Fruit fly (Drosophila melanogaster): ENCODE data around the gene CG9386.

CG9386 gene

dm6 chr3R:9583122-9583521 is 27.9 kb upstream of the CG9386 start, which contains the start of gene CG33654:
Gene CG33654 (minus strand): TSS chr3R:9583222.
- TF ChIP-seq Myc (optimal IDR thresholded peaks at IDR 0.05) (no peak), psq (GFP tag; optimal IDR thresholded peaks at IDR 0.05) (no peak), Hr78 (GFP tag; optimal IDR thresholded peaks at IDR 0.05) (no peak), CrebA (GFP tag; optimal IDR thresholded peaks at IDR 0.05; ENCODE audit: borderline replicate concordance) (no peak), jim (GFP tag; optimal IDR thresholded peaks at IDR 0.05) (no peak), sv (GFP tag; optimal IDR thresholded peaks at IDR 0.05) (no peak), CG9705 (GFP tag; optimal IDR thresholded peaks at IDR 0.05) (no peak), OdsH (GFP tag; optimal IDR thresholded peaks at IDR 0.05) (no peak), N (GFP tag; optimal IDR thresholded peaks at IDR 0.05) (no peak), Hnf4 (GFP tag; optimal IDR thresholded peaks at IDR 0.05) (no peak), dl (GFP tag; optimal IDR thresholded peaks at IDR 0.05; ENCODE audit: insufficient read depth in 1 of 2, partially characterized antibody in 2 of 2) (no peak), tai (GFP tag; optimal IDR thresholded peaks at IDR 0.05) (no peak), fru (GFP tag; optimal IDR thresholded peaks at IDR 0.05) (no peak), brk (GFP tag; optimal IDR thresholded peaks at IDR 0.05) (no peak), Rel (GFP tag; optimal IDR thresholded peaks at IDR 0.05) (no peak), Rel (tag; optimal IDR thresholded peaks at IDR 0.05) (no peak), dmrt93B (GFP tag; optimal IDR thresholded peaks at IDR 0.05) (no peak), br (GFP tag; optimal IDR thresholded peaks at IDR 0.05) (no peak)

- TF ChIP-seq usp (GFP tag; optimal IDR thresholded peaks at IDR 0.05) (no peak), psq (GFP tag; optimal IDR thresholded peaks at IDR 0.05) (no peak), Hnf4 (GFP tag; optimal IDR thresholded peaks at IDR 0.05) (no peak), sv (GFP tag; optimal IDR thresholded peaks at IDR 0.05) (no peak), fru (GFP tag; optimal IDR thresholded peaks at IDR 0.05) (no peak), Hr78 (GFP tag; optimal IDR thresholded peaks at IDR 0.05) (no peak)
Observed at dm6 chr3R:9581973-9582372, 26.8 kb upstream of the CG9386 start.

- TF ChIP-seq Rel (GFP tag; optimal IDR thresholded peaks at IDR 0.05) (no peak), Rel (tag; optimal IDR thresholded peaks at IDR 0.05) (peak; percentile 41), HLH106 (tag; optimal IDR thresholded peaks at IDR 0.05) (peak; percentile 19), foxo (GFP tag; optimal IDR thresholded peaks at IDR 0.05) (peak in 1 of 2 experiments; percentile 12), h (GFP tag; optimal IDR thresholded peaks at IDR 0.05) (peak; percentile 15), OdsH (GFP tag; optimal IDR thresholded peaks at IDR 0.05) (no peak)
Observed at dm6 chr3R:9581089-9581520, 25.9 kb upstream of the CG9386 start, which contains the start of gene CG8301. Gene CG8301 (plus strand): TSS chr3R:9581306.

- TF ChIP-seq fru (GFP tag; optimal IDR thresholded peaks at IDR 0.05) (peak; percentile 91), tai (GFP tag; optimal IDR thresholded peaks at IDR 0.05) (no peak), OdsH (GFP tag; optimal IDR thresholded peaks at IDR 0.05) (peak; percentile 82), sage (GFP tag; optimal IDR thresholded peaks at IDR 0.05) (peak; percentile 65), Abd-B (GFP tag; optimal IDR thresholded peaks at IDR 0.05) (no peak), GATAd (GFP tag; optimal IDR thresholded peaks at IDR 0.05) (peak; percentile 33), HLH106 (tag; optimal IDR thresholded peaks at IDR 0.05) (peak; percentile 90), usp (GFP tag; optimal IDR thresholded peaks at IDR 0.05) (no peak), rgr (GFP tag; optimal IDR thresholded peaks at IDR 0.05) (peak; percentile 94), Dif (GFP tag; optimal IDR thresholded peaks at IDR 0.05; ENCODE audit: partially characterized antibody) (no peak), CrebA (GFP tag; optimal IDR thresholded peaks at IDR 0.05; ENCODE audit: borderline replicate concordance) (no peak), dl (GFP tag; optimal IDR thresholded peaks at IDR 0.05; ENCODE audit: insufficient read depth in 1 of 2, partially characterized antibody in 2 of 2) (no peak), pan (optimal IDR thresholded peaks at IDR 0.05) (no peak), foxo (GFP tag; optimal IDR thresholded peaks at IDR 0.05) (peak; percentile 58 to 92), dsf (GFP tag; optimal IDR thresholded peaks at IDR 0.05; ENCODE audit: borderline replicate concordance) (peak; percentile 82), CG9705 (GFP tag; optimal IDR thresholded peaks at IDR 0.05) (peak; percentile 95), Vsx2 (GFP tag; optimal IDR thresholded peaks at IDR 0.05; ENCODE audit: partially characterized antibody) (no peak), Hr78 (GFP tag; optimal IDR thresholded peaks at IDR 0.05) (no peak), Rel (GFP tag; optimal IDR thresholded peaks at IDR 0.05) (no peak), Rel (tag; optimal IDR thresholded peaks at IDR 0.05) (peak; percentile 90), sv (GFP tag; optimal IDR thresholded peaks at IDR 0.05) (peak; percentile 91), Hr83 (GFP tag; optimal IDR thresholded peaks at IDR 0.05; ENCODE audit: poor library complexity, severe bottlenecking) (peak; percentile 83), brk (GFP tag; optimal IDR thresholded peaks at IDR 0.05) (no peak), br (GFP tag; optimal IDR thresholded peaks at IDR 0.05) (peak; percentile 91), Sp1 (GFP tag; optimal IDR thresholded peaks at IDR 0.05) (peak; percentile 91), lola (GFP tag; optimal IDR thresholded peaks at IDR 0.05) (no peak), ey (GFP tag; optimal IDR thresholded peaks at IDR 0.05) (peak; percentile 86), woc (GFP tag; optimal IDR thresholded peaks at IDR 0.05) (peak; percentile 93), dmrt93B (GFP tag; optimal IDR thresholded peaks at IDR 0.05) (peak; percentile 96), Mio (GFP tag; optimal IDR thresholded peaks at IDR 0.05) (peak; percentile 79), Jra (GFP tag; optimal IDR thresholded peaks at IDR 0.05) (peak; percentile 88), N (GFP tag; optimal IDR thresholded peaks at IDR 0.05) (no peak), jim (GFP tag; optimal IDR thresholded peaks at IDR 0.05) (no peak), Dfd (GFP tag; optimal IDR thresholded peaks at IDR 0.05) (no peak), psq (GFP tag; optimal IDR thresholded peaks at IDR 0.05) (peak; percentile 80), Hnf4 (GFP tag; optimal IDR thresholded peaks at IDR 0.05) (peak; percentile 93), CG32264 (GFP tag; optimal IDR thresholded peaks at IDR 0.05) (peak; percentile 84)
Observed at dm6 chr3R:9577382-9578137, 22.4 kb upstream of the CG9386 start, which contains the start of the genes Kap-alpha3 and Son. Gene Kap-alpha3 (minus strand): TSS chr3R:9577733. Gene Son (plus strand): TSS chr3R:9578042.

Measured in whole organism, wandering third instar larva.